Worm (Caenorhabditis elegans) whole organism, early embryonic: ENCODE measurements around the gene pitr-3.

Experiments
- B0310.2 ChIP-seq: sonication (generic microtip); optimal IDR thresholded peaks from 2 replicates; lab custom pipeline; 2016; ENCODE audit warnings: mild to moderate bottlenecking, missing genetic modification characterization, missing compliant biosample characterization
- F13C5.2 ChIP-seq: sonication (generic microtip); optimal IDR thresholded peaks from 2 replicates; lab custom pipeline; 2017; ENCODE audit warnings: mild to moderate bottlenecking, missing genetic modification characterization, inconsistent platforms, missing compliant biosample characterization
- aly-1 ChIP-seq: sonication (generic microtip); optimal IDR thresholded peaks from 2 replicates; lab custom pipeline; 2016; ENCODE audit warnings: missing genetic modification characterization, missing compliant biosample characterization
- ama-1 ChIP-seq: fragments of 150-350 bp; optimal IDR thresholded peaks from 2 replicates; lab custom pipeline; 2014
- ceh-13 ChIP-seq: fragments of 200-800 bp; sonication (Bioruptor generic); optimal IDR thresholded peaks from 2 replicates; lab custom pipeline; 2018; ENCODE audit warnings: mild to moderate bottlenecking, missing genetic modification characterization, missing compliant biosample characterization
- ceh-36 ChIP-seq: sonication (generic microtip); optimal IDR thresholded peaks from 2 replicates; lab custom pipeline; 2016; ENCODE audit warnings: missing genetic modification characterization, inconsistent platforms, missing compliant biosample characterization
- ets-7 ChIP-seq: sonication (generic microtip); optimal IDR thresholded peaks from 2 replicates; lab custom pipeline; 2016; ENCODE audit warnings: missing genotype, missing genetic modification characterization, missing compliant biosample characterization
- flt-1 ChIP-seq: fragments of 200-800 bp; sonication (Bioruptor generic); IDR thresholded peaks from 2 replicates; pipeline ENCODE4 v1.3.6; 2022; ENCODE audit warnings: missing genetic modification characterization, missing compliant biosample characterization
- hmbx-1 ChIP-seq: sonication (generic microtip); optimal IDR thresholded peaks from 2 replicates; lab custom pipeline; 2016; ENCODE audit warnings: mild to moderate bottlenecking, missing genetic modification characterization, missing compliant biosample characterization
- hmg-4 ChIP-seq: fragments of 200-800 bp; sonication (Bioruptor generic); optimal IDR thresholded peaks from 2 replicates; lab custom pipeline; 2018; ENCODE audit warnings: mild to moderate bottlenecking, missing genetic modification characterization, missing compliant biosample characterization
- hnd-1 ChIP-seq: sonication (generic microtip); optimal IDR thresholded peaks from 2 replicates; lab custom pipeline; 2016; ENCODE audit warnings: missing genetic modification characterization, missing compliant biosample characterization
- pes-1 ChIP-seq: fragments of 200-800 bp; sonication (Bioruptor generic); IDR thresholded peaks from 2 replicates; pipeline ENCODE4 v1.3.6; 2022; ENCODE audit warnings: missing genetic modification reagents, missing genetic modification characterization, missing compliant biosample characterization
- scrt-1 ChIP-seq: fragments of 200-800 bp; sonication (Bioruptor generic); IDR thresholded peaks from 2 replicates; pipeline ENCODE4 v1.3.6; 2022; ENCODE audit warnings: missing genetic modification characterization, missing compliant biosample characterization
- sea-1 ChIP-seq: fragments of 200-800 bp; sonication (Bioruptor generic); conservative IDR thresholded peaks from 2 replicates; pipeline ENCODE4 v1.3.6; 2022; ENCODE audit warnings: missing genetic modification characterization, missing compliant biosample characterization
- tbx-11 ChIP-seq: fragments of 200-800 bp; sonication (Bioruptor generic); IDR thresholded peaks from 2 replicates; pipeline ENCODE4 v1.3.6; 2022; ENCODE audit warnings: missing genetic modification characterization, missing compliant biosample characterization
- tbx-37 ChIP-seq: fragments of 200-800 bp; sonication (Bioruptor generic); conservative IDR thresholded peaks from 2 replicates; pipeline ENCODE4 v1.3.6; 2022; ENCODE audit warnings: missing genetic modification reagents, missing genetic modification characterization, missing compliant biosample characterization
- tra-4 ChIP-seq: sonication (generic microtip); optimal IDR thresholded peaks from 2 replicates; lab custom pipeline; 2017; ENCODE audit warnings: missing genetic modification characterization, missing compliant biosample characterization

Gene pitr-3

ce11 chrV:9141297-9141696 is at the start of gene pitr-3:
pitr-3 (minus strand) TSS chrV:9141397.
- TF ChIP-seq pes-1 (GFP tag; lab: Robert Waterston, UW) (no peak), flt-1 (GFP tag; lab: Robert Waterston, UW) (no peak), ceh-13 (no peak), ets-7 (tag; lab: Kevin White, UChicago) (no peak), scrt-1 (GFP tag; lab: Robert Waterston, UW) (no peak), B0310.2 (tag; lab: Kevin White, UChicago) (no peak), tbx-37 (GFP tag; lab: Robert Waterston, UW) (no peak), sea-1 (GFP tag; lab: Robert Waterston, UW) (no peak), F13C5.2 (tag; lab: Kevin White, UChicago) (no peak), hnd-1 (tag; lab: Kevin White, UChicago) (no peak), ceh-36 (tag; lab: Kevin White, UChicago) (no peak), aly-1 (tag; lab: Kevin White, UChicago) (no peak), tbx-11 (GFP tag; lab: Robert Waterston, UW) (no peak), hmbx-1 (tag; lab: Kevin White, UChicago) (no peak), ama-1 (lab: Kevin White, UChicago) (no peak), hmg-4 (GFP tag; lab: Kevin White, UChicago) (no peak), tra-4 (tag; lab: Kevin White, UChicago) (no peak)

- TF ChIP-seq sea-1 (GFP tag; lab: Robert Waterston, UW), result no peak
- TF ChIP-seq tra-4 (tag; lab: Kevin White, UChicago), result no peak
- TF ChIP-seq hmg-4 (GFP tag; lab: Kevin White, UChicago), result no peak
- TF ChIP-seq tbx-11 (GFP tag; lab: Robert Waterston, UW), result no peak
- no peak for TF ChIP-seq F13C5.2 (tag; lab: Kevin White, UChicago)
- no peak for TF ChIP-seq ets-7 (tag; lab: Kevin White, UChicago)
- no peak for TF ChIP-seq ceh-13
- no peak for TF ChIP-seq B0310.2 (tag; lab: Kevin White, UChicago)
These were observed 44.8 kb upstream of the pitr-3 start for ce11 chrV:9186028-9186427.

- no peak for TF ChIP-seq ceh-13
These were observed 42.7 kb upstream of the pitr-3 start for ce11 chrV:9183718-9184441.

ce11 chrV:9181669-9182250 is 40.6 kb upstream of the pitr-3 start, which contains the start of gene ptr-1:
ptr-1 (minus strand) TSS chrV:9181719.
- TF ChIP-seq ama-1 (lab: Kevin White, UChicago) (no peak), F13C5.2 (tag; lab: Kevin White, UChicago) (no peak), flt-1 (GFP tag; lab: Robert Waterston, UW) (no peak), aly-1 (tag; lab: Kevin White, UChicago) (no peak), tbx-37 (GFP tag; lab: Robert Waterston, UW) (no peak), ets-7 (tag; lab: Kevin White, UChicago) (no peak), scrt-1 (GFP tag; lab: Robert Waterston, UW) (no peak), hmg-4 (GFP tag; lab: Kevin White, UChicago) (no peak), ceh-36 (tag; lab: Kevin White, UChicago) (no peak), sea-1 (GFP tag; lab: Robert Waterston, UW) (no peak), tbx-11 (GFP tag; lab: Robert Waterston, UW) (no peak), tra-4 (tag; lab: Kevin White, UChicago) (no peak), B0310.2 (tag; lab: Kevin White, UChicago) (no peak), hmbx-1 (tag; lab: Kevin White, UChicago) (no peak), ceh-13 (no peak)

ce11 chrV:9175218-9175837 is 34.1 kb upstream of the pitr-3 start, which contains the start of gene spas-1:
spas-1 (plus strand) TSS chrV:9175789.
- TF ChIP-seq hnd-1 (tag; lab: Kevin White, UChicago), result peak; percentile 36
- TF ChIP-seq ceh-36 (tag; lab: Kevin White, UChicago), result peak; percentile 35
- TF ChIP-seq tbx-11 (GFP tag; lab: Robert Waterston, UW), result peak; percentile 57; the same call in 1 of the 2 replicates
- no peak for TF ChIP-seq hmbx-1 (tag; lab: Kevin White, UChicago)
- no peak for TF ChIP-seq tra-4 (tag; lab: Kevin White, UChicago)
- peak; percentile 84 for TF ChIP-seq F13C5.2 (tag; lab: Kevin White, UChicago)
- no peak; the same call in 1 of the 2 replicates for TF ChIP-seq tbx-37 (GFP tag; lab: Robert Waterston, UW)

ce11 chrV:9173789-9174188 is 32.6 kb upstream of the pitr-3 start, which contains the start of gene pqn-16:
pqn-16 (plus strand) TSS chrV:9174089.
- TF ChIP-seq sea-1 (GFP tag; lab: Robert Waterston, UW) (no peak), ceh-36 (tag; lab: Kevin White, UChicago) (no peak), F13C5.2 (tag; lab: Kevin White, UChicago) (no peak), aly-1 (tag; lab: Kevin White, UChicago) (no peak), B0310.2 (tag; lab: Kevin White, UChicago) (no peak), tbx-11 (GFP tag; lab: Robert Waterston, UW) (no peak), hmg-4 (GFP tag; lab: Kevin White, UChicago) (no peak), ama-1 (lab: Kevin White, UChicago) (no peak), pes-1 (GFP tag; lab: Robert Waterston, UW) (no peak), ets-7 (tag; lab: Kevin White, UChicago) (no peak), ceh-13 (no peak), scrt-1 (GFP tag; lab: Robert Waterston, UW) (no peak), tbx-37 (GFP tag; lab: Robert Waterston, UW) (no peak), tra-4 (tag; lab: Kevin White, UChicago) (no peak), hmbx-1 (tag; lab: Kevin White, UChicago) (no peak), flt-1 (GFP tag; lab: Robert Waterston, UW) (no peak), hnd-1 (tag; lab: Kevin White, UChicago) (no peak)
